Worm (Caenorhabditis elegans) whole organism, late embryonic: ENCODE measurements around the gene lev-9.

Experiments
- C08G9.2 ChIP-seq: sonication (generic microtip); optimal IDR thresholded peaks from 2 replicates; lab custom pipeline; 2016; ENCODE audit warnings: mild to moderate bottlenecking, missing genetic modification characterization, moderate library complexity, missing compliant biosample characterization
- C38D4.7 ChIP-seq: fragments of 200-800 bp; sonication (Bioruptor generic); optimal IDR thresholded peaks from 2 replicates; lab custom pipeline; 2018; ENCODE audit warnings: mild to moderate bottlenecking, missing genetic modification characterization, moderate library complexity, missing compliant biosample characterization
- F13H6.1 ChIP-seq: sonication (generic microtip); optimal IDR thresholded peaks from 2 replicates; lab custom pipeline; 2016; ENCODE audit warnings: missing genetic modification characterization, missing compliant biosample characterization
- T23F11.4 ChIP-seq: fragments of 200-800 bp; sonication (Bioruptor generic); optimal IDR thresholded peaks from 2 replicates; lab custom pipeline; 2018; ENCODE audit warnings: mild to moderate bottlenecking, missing genetic modification characterization, missing compliant biosample characterization
- Y22D7AL.16 ChIP-seq: sonication (generic microtip); optimal IDR thresholded peaks from 2 replicates; lab custom pipeline; 2016; ENCODE audit warnings: missing genetic modification characterization, missing compliant biosample characterization
- ahr-1 ChIP-seq: sonication (generic microtip); optimal IDR thresholded peaks from 2 replicates; lab custom pipeline; 2016; ENCODE audit warnings: missing genetic modification characterization, missing compliant biosample characterization
- ceh-19 ChIP-seq: fragments of 200-800 bp; sonication (Bioruptor generic); optimal IDR thresholded peaks from 2 replicates; lab custom pipeline; 2018; ENCODE audit warnings: mild to moderate bottlenecking, missing genetic modification characterization, missing compliant biosample characterization
- ceh-2 ChIP-seq: sonication (generic microtip); optimal IDR thresholded peaks from 2 replicates; lab custom pipeline; 2016; ENCODE audit warnings: missing genotype, missing genetic modification characterization, missing compliant biosample characterization
- ceh-22 ChIP-seq: sonication (generic microtip); optimal IDR thresholded peaks from 2 replicates; lab custom pipeline; 2017; ENCODE audit warnings: missing biosample characterization, missing genetic modification characterization
- ceh-24 ChIP-seq: sonication (generic microtip); optimal IDR thresholded peaks from 2 replicates; lab custom pipeline; 2016; ENCODE audit warnings: mild to moderate bottlenecking, missing genetic modification characterization, missing compliant biosample characterization
- ceh-30 ChIP-seq: fragments of 150-350 bp; optimal IDR thresholded peaks from 2 replicates; lab custom pipeline; 2014; ENCODE audit warnings: missing biosample characterization, missing genetic modification characterization
- ceh-34 ChIP-seq: sonication (generic microtip); optimal IDR thresholded peaks from 2 replicates; lab custom pipeline; 2016; ENCODE audit warnings: mild to moderate bottlenecking, missing genetic modification characterization, missing compliant biosample characterization
- ceh-45 ChIP-seq: fragments of 200-800 bp; sonication (Bioruptor generic); IDR thresholded peaks from 2 replicates; pipeline ENCODE4 v1.3.6; 2022; ENCODE audit warnings: missing genetic modification reagents, missing genetic modification characterization, missing compliant biosample characterization
- ceh-48 ChIP-seq: sonication (generic microtip); optimal IDR thresholded peaks from 2 replicates; lab custom pipeline; 2016; ENCODE audit warnings: missing genetic modification characterization, inconsistent platforms, missing compliant biosample characterization
- ceh-6 ChIP-seq: fragments of 200-800 bp; sonication (Bioruptor generic); optimal IDR thresholded peaks from 2 replicates; lab custom pipeline; 2018; ENCODE audit warnings: mild to moderate bottlenecking, missing genetic modification characterization, missing compliant biosample characterization
- che-1 ChIP-seq: sonication (generic microtip); optimal IDR thresholded peaks from 2 replicates; lab custom pipeline; 2016; ENCODE audit warnings: mild to moderate bottlenecking, missing genetic modification characterization, missing compliant biosample characterization
- dmd-4 ChIP-seq: sonication (generic microtip); optimal IDR thresholded peaks from 2 replicates; lab custom pipeline; 2016; ENCODE audit warnings: borderline replicate concordance, missing genetic modification characterization, missing compliant biosample characterization
- elt-4 ChIP-seq: sonication (generic microtip); optimal IDR thresholded peaks from 2 replicates; lab custom pipeline; 2016; ENCODE audit warnings: missing genetic modification characterization, missing compliant biosample characterization
- ets-4 ChIP-seq: sonication (generic microtip); optimal IDR thresholded peaks from 2 replicates; lab custom pipeline; 2016; ENCODE audit warnings: missing genetic modification characterization, missing compliant biosample characterization
- fkh-10 ChIP-seq: fragments of 150-350 bp; optimal IDR thresholded peaks from 2 replicates; lab custom pipeline; 2014; ENCODE audit warnings: missing biosample characterization, missing genetic modification reagents, missing genetic modification characterization
- fkh-6 ChIP-seq: sonication (generic microtip); optimal IDR thresholded peaks from 2 replicates; lab custom pipeline; 2016; ENCODE audit warnings: missing genetic modification characterization, missing compliant biosample characterization
- gmeb-2 ChIP-seq: sonication (generic microtip); optimal IDR thresholded peaks from 2 replicates; lab custom pipeline; 2016; ENCODE audit warnings: missing genetic modification characterization, inconsistent platforms, missing compliant biosample characterization
- hlh-15 ChIP-seq: sonication (generic microtip); optimal IDR thresholded peaks from 2 replicates; lab custom pipeline; 2016; ENCODE audit warnings: missing genetic modification characterization, missing compliant biosample characterization
- hlh-6 ChIP-seq: sonication (generic microtip); optimal IDR thresholded peaks from 2 replicates; lab custom pipeline; 2016; ENCODE audit warnings: missing genotype, missing genetic modification characterization, missing compliant biosample characterization
- hlh-8 ChIP-seq: sonication (generic microtip); optimal IDR thresholded peaks from 2 replicates; lab custom pipeline; 2016; ENCODE audit warnings: missing genotype, missing genetic modification characterization, missing compliant biosample characterization
- madf-2 ChIP-seq: sonication (generic microtip); optimal IDR thresholded peaks from 2 replicates; lab custom pipeline; 2017; ENCODE audit warnings: missing genetic modification characterization, missing compliant biosample characterization
- nfya-1 ChIP-seq: sonication (generic microtip); optimal IDR thresholded peaks from 2 replicates; lab custom pipeline; 2017; ENCODE audit warnings: missing genetic modification characterization, mild to moderate bottlenecking, missing compliant biosample characterization, antibody characterized with exemption, moderate library complexity
- nhr-11 ChIP-seq: fragments of 150-350 bp; optimal IDR thresholded peaks from 2 replicates; lab custom pipeline; 2014; ENCODE audit warnings: missing biosample characterization, missing genetic modification characterization
- odd-2 ChIP-seq: sonication (generic microtip); optimal IDR thresholded peaks from 2 replicates; lab custom pipeline; 2017; ENCODE audit warnings: antibody characterized with exemption, mild to moderate bottlenecking, missing genetic modification characterization, missing compliant biosample characterization
- pag-3 ChIP-seq: sonication (generic microtip); optimal IDR thresholded peaks from 2 replicates; lab custom pipeline; 2016; ENCODE audit warnings: missing compliant biosample characterization, missing genetic modification characterization, borderline replicate concordance
- pat-9 ChIP-seq: fragments of 200-800 bp; sonication (Bioruptor generic); optimal IDR thresholded peaks from 2 replicates; lab custom pipeline; 2018; ENCODE audit warnings: mild to moderate bottlenecking, missing genetic modification characterization, moderate library complexity, missing compliant biosample characterization
- pax-1 ChIP-seq: fragments of 150-350 bp; optimal IDR thresholded peaks from 2 replicates; lab custom pipeline; 2014; ENCODE audit warnings: missing biosample characterization, missing genetic modification characterization
- rnt-1 ChIP-seq: sonication (generic microtip); optimal IDR thresholded peaks from 2 replicates; lab custom pipeline; 2016; ENCODE audit warnings: missing genetic modification characterization, missing compliant biosample characterization
- sdc-2 ChIP-seq: sonication (generic microtip); optimal IDR thresholded peaks from 2 replicates; lab custom pipeline; 2016; ENCODE audit warnings: missing genotype, missing genetic modification characterization, missing compliant biosample characterization
- tbx-2 ChIP-seq: sonication (generic microtip); optimal IDR thresholded peaks from 2 replicates; lab custom pipeline; 2016; ENCODE audit warnings: missing genetic modification characterization, missing compliant biosample characterization
- tbx-7 ChIP-seq: sonication (generic microtip); optimal IDR thresholded peaks from 2 replicates; lab custom pipeline; 2016; ENCODE audit warnings: missing genotype, missing genetic modification characterization, missing compliant biosample characterization
- ttx-3 ChIP-seq: sonication (generic microtip); optimal IDR thresholded peaks from 2 replicates; lab custom pipeline; 2016; ENCODE audit warnings: missing genetic modification reagents, missing genetic modification characterization, missing compliant biosample characterization
- unc-3 ChIP-seq, 2 experiments: fragments of 200-800 bp in 1 of 2; sonication (Bioruptor generic) in 1 of 2; sonication (generic microtip) in 1 of 2; conservative IDR thresholded peaks in 1 of 2; optimal IDR thresholded peaks in 1 of 2; 2 replicates each; pipeline versions ENCODE4 v1.3.6 to Lab custom; 2016 to 2022; ENCODE audit warnings: missing compliant biosample characterization in 2 of 2, missing genetic modification characterization in 2 of 2, missing genetic modification reagents in 1 of 2
- unc-42 ChIP-seq: sonication (generic microtip); optimal IDR thresholded peaks from 2 replicates; lab custom pipeline; 2016; ENCODE audit warnings: missing genotype, missing genetic modification characterization, missing compliant biosample characterization
- unc-55 ChIP-seq: sonication (generic microtip); optimal IDR thresholded peaks from 2 replicates; lab custom pipeline; 2017; ENCODE audit warnings: missing biosample characterization, missing genetic modification reagents, missing genetic modification characterization
- unc-86 ChIP-seq: sonication (generic microtip); optimal IDR thresholded peaks from 2 replicates; lab custom pipeline; 2016; ENCODE audit warnings: missing genetic modification characterization, missing compliant biosample characterization
- zip-5 ChIP-seq: sonication (generic microtip); optimal IDR thresholded peaks from 2 replicates; lab custom pipeline; 2016; ENCODE audit warnings: missing genetic modification characterization, missing compliant biosample characterization
- ztf-16 ChIP-seq: sonication (generic microtip); optimal IDR thresholded peaks from 2 replicates; lab custom pipeline; 2017; ENCODE audit warnings: missing genetic modification characterization, missing compliant biosample characterization

lev-9 gene

DNA sequence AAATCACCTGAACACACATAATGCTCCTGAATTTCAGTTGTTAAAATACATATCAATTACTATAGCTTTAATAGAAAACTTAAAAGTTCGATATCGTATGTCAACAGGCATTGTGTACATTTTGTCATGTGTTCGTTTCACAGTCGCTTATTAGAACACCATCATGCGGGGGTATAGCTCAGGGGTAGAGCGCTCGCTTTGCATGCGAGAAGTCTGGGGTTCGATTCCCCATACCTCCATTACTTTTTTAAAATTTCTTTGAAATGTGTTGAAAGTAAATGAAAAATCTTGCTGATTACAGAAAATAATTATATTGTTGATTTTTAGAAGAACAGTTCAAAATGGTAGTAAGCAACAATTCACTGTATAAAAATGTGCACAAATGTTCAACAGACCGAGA is 5.4 kb downstream of the lev-9 start (continued):
- TF ChIP-seq ceh-34 = no peak
- no peak for TF ChIP-seq ceh-22 (tag; lab: Kevin White, UChicago)
- TF ChIP-seq fkh-10 = no peak
- no peak for TF ChIP-seq T23F11.4
- TF ChIP-seq pat-9 (tag; lab: Kevin White, UChicago) = no peak
- TF ChIP-seq C08G9.2 (tag; lab: Kevin White, UChicago) = no peak
- TF ChIP-seq ztf-16 (tag; lab: Kevin White, UChicago) = no peak
- TF ChIP-seq unc-55 (GFP tag; lab: Kevin White, UChicago) = no peak
- TF ChIP-seq ceh-24 = no peak
- TF ChIP-seq unc-86 (tag; lab: Kevin White, UChicago) = no peak
- no peak for TF ChIP-seq tbx-7 (tag; lab: Kevin White, UChicago)
- peak; percentile 9 for TF ChIP-seq ttx-3
- TF ChIP-seq hlh-8 (tag; lab: Kevin White, UChicago) = no peak
- TF ChIP-seq pag-3 (tag; lab: Kevin White, UChicago) = no peak
- TF ChIP-seq sdc-2 (tag; lab: Kevin White, UChicago) = peak; percentile 42
- TF ChIP-seq ceh-48 = peak; percentile 5
- TF ChIP-seq fkh-6 (tag; lab: Kevin White, UChicago) = no peak
- TF ChIP-seq elt-4 (tag; lab: Kevin White, UChicago) = no peak
- no peak for TF ChIP-seq madf-2
- TF ChIP-seq Y22D7AL.16 (tag; lab: Kevin White, UChicago) = no peak
- TF ChIP-seq ets-4 = no peak
- TF ChIP-seq ceh-2 (tag; lab: Kevin White, UChicago) = no peak
- TF ChIP-seq ceh-30 (tag; lab: Kevin White, UChicago) = no peak
- no peak for TF ChIP-seq ceh-19 (GFP tag; lab: Kevin White, UChicago)
- peak; percentile 23 for TF ChIP-seq odd-2 (tag; lab: Kevin White, UChicago)
- no peak for TF ChIP-seq unc-42
- peak; percentile 28 for TF ChIP-seq C38D4.7 (GFP tag; lab: Kevin White, UChicago)
- no peak for TF ChIP-seq nhr-11 (tag; lab: Kevin White, UChicago)
- TF ChIP-seq ahr-1 (tag; lab: Kevin White, UChicago) = no peak
- TF ChIP-seq hlh-6 (tag; lab: Kevin White, UChicago) = no peak
- TF ChIP-seq pax-1 = no peak
- no peak for TF ChIP-seq tbx-2 (tag; lab: Kevin White, UChicago)

DNA sequence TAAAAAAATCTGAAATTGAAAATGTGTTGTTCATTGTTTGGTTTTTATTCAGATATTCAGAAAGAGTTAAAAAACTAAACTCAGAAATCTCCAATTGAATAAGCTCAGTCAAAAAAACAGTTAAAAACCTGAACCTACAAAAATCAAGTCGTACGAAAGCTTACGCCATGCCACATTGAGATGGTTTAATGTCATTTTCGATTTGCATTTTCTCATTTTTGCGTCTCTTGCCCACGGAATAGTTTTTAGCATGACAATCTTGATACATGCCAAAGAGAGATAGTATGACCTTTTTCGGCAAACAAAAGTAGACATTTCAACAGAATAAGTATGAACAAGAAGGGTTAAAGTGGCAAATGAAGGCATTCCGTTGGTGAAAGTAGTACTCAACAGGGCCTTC is 10.5 kb downstream of the lev-9 start:
- TF ChIP-seq ceh-45 (GFP tag; lab: Robert Waterston, UW) = no peak
- TF ChIP-seq hlh-15 (tag; lab: Kevin White, UChicago) = no peak
- no peak for TF ChIP-seq unc-86 (tag; lab: Kevin White, UChicago)
- TF ChIP-seq tbx-2 (tag; lab: Kevin White, UChicago) = no peak
- TF ChIP-seq hlh-6 (tag; lab: Kevin White, UChicago) = no peak
- no peak for TF ChIP-seq ttx-3
- TF ChIP-seq F13H6.1 (tag; lab: Kevin White, UChicago) = no peak
- TF ChIP-seq gmeb-2 (tag; lab: Kevin White, UChicago) = no peak
- TF ChIP-seq rnt-1 (tag; lab: Kevin White, UChicago) = no peak
- TF ChIP-seq che-1 = no peak

DNA sequence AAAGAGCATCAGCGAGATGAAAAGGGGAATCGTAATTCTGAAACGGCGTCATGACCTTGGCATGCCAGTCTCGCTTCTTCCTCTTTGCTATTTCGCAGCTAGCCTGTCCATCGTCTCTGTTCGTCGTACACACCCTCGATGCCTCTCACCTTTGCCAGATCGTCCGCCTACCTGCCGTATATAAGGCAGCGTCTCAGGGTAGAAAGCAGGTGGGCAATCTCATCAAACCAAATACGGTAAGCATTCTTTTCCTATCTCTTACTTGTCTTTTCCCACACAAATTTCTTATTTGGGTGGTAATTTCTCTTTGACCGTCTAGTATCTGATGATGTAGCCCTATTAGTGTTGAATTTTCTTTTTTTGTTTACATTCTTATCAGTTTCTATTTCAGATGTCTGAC is 11.9 kb downstream of the lev-9 start, which contains the start of gene col-166:
Gene col-166, plus strand, starts transcription at position 392 of the 400 bp plus-strand sequence.
- TF ChIP-seq fkh-10 (no peak), unc-3 (GFP tag; conservative IDR thresholded peaks at IDR 0.05; lab: Robert Waterston, UW) (no peak), unc-3 (tag; optimal IDR thresholded peaks at IDR 0.05; lab: Kevin White, UChicago) (no peak), gmeb-2 (tag; lab: Kevin White, UChicago) (no peak), sdc-2 (tag; lab: Kevin White, UChicago) (no peak), hlh-15 (tag; lab: Kevin White, UChicago) (no peak), nfya-1 (no peak), ceh-48 (no peak), ceh-6 (GFP tag; lab: Kevin White, UChicago) (no peak), dmd-4 (tag; lab: Kevin White, UChicago) (no peak), zip-5 (tag; lab: Kevin White, UChicago) (no peak), madf-2 (no peak)
